Worm (Caenorhabditis elegans): Measurements from ENCODE around the gene tsp-4.
"Not testable (repeated sequence)": the region's sequence is repeated elsewhere in the genome, so short reads cannot be mapped to it uniquely, and the experiment has no call there.

Gene tsp-4

DNA sequence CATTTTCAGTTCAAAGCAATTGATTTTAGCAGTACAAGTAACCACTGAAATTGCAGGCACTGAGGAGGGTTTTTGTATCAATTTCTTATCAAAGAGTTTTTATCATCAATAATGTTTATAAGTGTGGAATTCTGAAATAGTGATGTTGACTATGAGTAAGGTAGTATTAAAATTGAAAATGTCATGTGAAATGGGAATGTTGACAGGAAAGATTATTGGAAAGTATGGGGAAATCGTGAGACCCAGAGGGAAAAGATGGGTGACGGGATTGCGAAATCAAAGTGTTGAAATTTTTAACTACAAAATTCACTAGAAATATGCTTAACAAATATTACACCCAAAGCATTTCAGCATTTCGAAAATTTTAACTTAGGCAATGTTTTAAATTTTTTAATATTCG, 7.2 kb upstream of the tsp-4 start, which contains the start of gene F53B2.8:
Gene F53B2.8, minus strand, starts transcription at position 180 of the 400 bp plus-strand sequence.
- no peak for TF ChIP-seq unc-62 (GFP tag; optimal IDR thresholded peaks at IDR 0.05)

DNA sequence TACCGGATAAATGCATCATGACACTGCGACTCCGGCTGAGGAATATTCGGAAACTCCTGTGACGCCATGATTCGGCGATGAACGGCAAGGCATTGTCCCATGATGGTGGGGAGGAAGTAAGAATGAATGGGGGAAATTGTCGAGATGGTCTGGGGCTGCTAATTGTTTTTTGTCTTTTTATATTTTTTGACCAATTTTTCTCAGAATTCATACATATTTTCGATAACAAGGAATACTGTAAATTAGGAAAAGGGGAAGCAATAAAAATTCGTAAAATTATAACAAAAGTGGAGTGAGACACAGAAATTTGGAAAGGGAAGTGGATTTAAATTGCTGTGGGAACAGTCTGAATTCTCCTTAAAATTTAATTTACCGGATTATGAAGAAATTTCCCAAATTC, 5.4 kb upstream of the tsp-4 start, which contains the start of gene eak-4:
Gene eak-4, minus strand, starts transcription at position 101 of the 400 bp plus-strand sequence.
- TF ChIP-seq unc-62 (GFP tag; optimal IDR thresholded peaks at IDR 0.05): no peak

DNA sequence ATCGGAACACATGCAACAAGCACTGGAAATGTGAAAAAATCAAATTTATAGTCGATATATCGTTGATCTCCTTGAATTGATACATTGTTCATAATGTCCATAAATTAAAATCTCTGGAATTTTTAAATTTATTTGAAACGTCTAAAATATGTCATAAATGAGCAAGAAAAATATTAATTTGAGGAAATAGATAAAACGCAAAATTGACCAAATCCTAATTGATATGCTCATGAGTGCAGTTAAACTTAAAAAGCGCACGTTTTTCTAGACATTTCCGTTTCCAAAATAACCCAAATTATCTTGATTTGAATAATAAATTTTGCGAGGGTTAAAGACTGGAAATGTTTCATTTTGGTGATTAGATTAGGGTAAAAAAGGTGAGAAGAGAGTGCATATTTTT, 2.5 kb upstream of the tsp-4 start, which contains the start of gene sru-13:
Gene sru-13, minus strand, starts transcription at position 101 of the 400 bp plus-strand sequence.
- no peak for TF ChIP-seq unc-62 (GFP tag; optimal IDR thresholded peaks at IDR 0.05)

DNA sequence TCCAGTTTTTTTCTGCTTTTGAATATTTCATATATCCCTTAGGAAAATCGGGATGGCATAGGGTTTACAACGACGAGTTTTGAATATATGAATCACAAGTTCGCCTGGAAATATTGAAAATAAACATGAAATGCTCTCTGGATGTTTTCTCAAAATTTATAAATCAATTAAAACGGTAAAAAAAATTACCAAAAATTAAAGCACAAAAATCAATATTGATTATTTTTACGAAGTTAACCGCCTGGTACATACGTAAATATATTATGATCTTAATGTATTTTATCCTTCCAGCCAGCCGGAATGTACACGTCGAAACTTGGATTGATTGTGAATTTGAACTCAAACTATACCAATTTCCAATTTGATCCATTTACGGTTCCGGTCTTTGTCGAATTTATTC, 14.7 kb downstream of the tsp-4 start, which contains the start of gene sru-17:
Gene sru-17, plus strand, starts transcription at position 301 of the 400 bp plus-strand sequence.
- TF ChIP-seq unc-62 (GFP tag; optimal IDR thresholded peaks at IDR 0.05): not testable (repeated sequence)

DNA sequence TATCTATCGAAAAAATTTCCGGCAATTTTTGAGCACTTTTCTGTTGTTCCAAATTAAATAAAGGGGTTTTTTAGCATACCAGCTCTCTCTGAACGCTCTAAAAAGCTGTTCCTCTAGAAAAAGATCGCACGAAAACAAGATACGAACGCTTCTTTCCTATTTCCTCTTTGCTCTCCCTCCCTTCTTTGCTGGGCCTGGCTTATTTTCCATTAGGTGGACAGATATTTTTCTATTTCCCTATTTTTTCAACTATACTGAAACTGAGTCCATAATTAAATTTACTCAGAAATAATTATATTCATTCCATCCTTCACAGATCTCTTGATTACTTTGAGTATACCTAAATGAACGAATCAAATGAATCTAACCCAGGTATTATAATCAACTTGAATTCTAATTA, 18.1 kb downstream of the tsp-4 start, which contains the start of gene sru-18:
Gene sru-18, plus strand, starts transcription at position 301 of the 400 bp plus-strand sequence.
- TF ChIP-seq unc-62 (GFP tag; optimal IDR thresholded peaks at IDR 0.05): no peak

DNA sequence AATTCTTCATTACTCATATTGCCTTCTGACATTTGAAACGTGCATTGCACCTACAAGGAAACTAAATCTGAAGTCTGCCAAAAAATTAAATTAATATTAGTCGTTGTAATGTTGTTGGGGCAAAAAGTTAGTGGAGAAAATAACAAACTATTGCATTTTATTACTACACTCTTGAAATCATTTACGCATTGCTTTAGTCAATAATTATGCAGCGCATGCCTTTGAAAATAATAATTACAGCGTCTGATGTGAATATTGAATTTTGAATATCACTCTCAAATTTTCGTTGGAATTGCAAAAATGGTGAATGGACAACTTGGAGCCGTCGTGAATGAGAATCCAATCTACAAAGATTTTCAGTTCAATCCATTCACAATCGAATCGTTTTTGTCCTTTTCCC, 21.8 kb downstream of the tsp-4 start, which contains the start of gene sru-19:
Gene sru-19, plus strand, starts transcription at position 301 of the 400 bp plus-strand sequence.
- no peak for TF ChIP-seq unc-62 (GFP tag; optimal IDR thresholded peaks at IDR 0.05)

DNA sequence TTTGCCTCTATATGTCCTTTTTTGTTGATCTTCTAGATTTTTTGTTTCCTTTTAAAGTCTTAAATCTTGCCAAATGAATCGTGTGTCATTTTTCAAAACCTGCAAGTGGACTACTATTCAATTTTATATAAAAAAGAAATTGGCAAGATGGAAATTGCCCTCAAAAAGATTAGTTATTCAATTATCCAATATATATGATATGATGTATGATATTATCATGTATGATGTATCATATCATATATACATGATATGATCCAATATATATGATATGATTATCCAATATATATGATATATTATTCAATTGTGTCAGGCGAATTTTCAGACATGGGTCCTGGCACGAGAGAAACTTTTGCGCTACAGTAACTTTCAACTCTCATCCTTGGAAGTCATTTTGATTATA, 24.9 kb downstream of the tsp-4 start, which contains the start of gene sru-20:
Gene sru-20, plus strand, starts transcription at position 301 of the 400 bp plus-strand sequence.
- TF ChIP-seq unc-62 (GFP tag; optimal IDR thresholded peaks at IDR 0.05): no peak

DNA sequence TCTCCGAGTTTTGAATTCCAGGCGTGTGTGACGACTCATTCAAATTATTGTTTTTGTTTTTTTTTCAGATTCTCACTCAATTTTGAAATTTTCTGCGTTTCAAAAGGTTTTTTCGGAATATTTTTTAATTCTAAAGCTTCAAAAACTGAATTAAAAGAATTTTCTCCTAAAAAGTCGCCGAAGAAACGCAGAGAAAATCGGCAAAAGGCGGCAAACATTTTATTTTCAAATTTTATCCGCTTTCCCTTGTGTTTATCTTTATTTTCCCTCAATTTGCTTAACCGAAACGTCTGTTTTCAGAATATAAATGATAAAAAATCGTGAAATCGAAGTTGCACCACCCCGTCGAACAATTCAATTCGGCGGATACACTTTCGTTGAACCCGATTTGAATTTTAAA, 29.6 kb downstream of the tsp-4 start, which contains the start of gene him-6:
Gene him-6, plus strand, starts transcription at position 301 of the 400 bp plus-strand sequence.
- TF ChIP-seq unc-62 (GFP tag; optimal IDR thresholded peaks at IDR 0.05): no peak

DNA sequence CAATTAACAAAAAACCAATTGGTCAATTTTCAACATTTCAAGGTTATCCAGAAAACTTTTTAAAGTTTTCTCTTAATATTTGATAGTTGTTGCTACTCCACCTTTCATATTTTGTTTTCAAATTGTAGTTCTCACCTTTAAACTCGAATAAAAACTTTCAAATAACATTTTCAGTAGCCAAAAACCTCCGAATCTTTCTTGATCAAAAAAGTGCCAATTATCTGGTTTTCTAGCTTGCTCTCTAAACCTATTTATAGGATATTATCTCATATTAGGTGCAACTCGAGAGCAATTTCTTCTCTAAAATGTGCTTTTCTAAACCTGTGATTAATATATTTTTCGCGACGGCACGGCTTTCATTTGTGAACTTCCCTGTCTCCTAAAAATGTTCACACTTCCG, 32.9 kb downstream of the tsp-4 start, which contains the start of gene sru-26:
Gene sru-26, plus strand, starts transcription at position 301 of the 400 bp plus-strand sequence.
- TF ChIP-seq unc-62 (GFP tag; optimal IDR thresholded peaks at IDR 0.05): no peak

DNA sequence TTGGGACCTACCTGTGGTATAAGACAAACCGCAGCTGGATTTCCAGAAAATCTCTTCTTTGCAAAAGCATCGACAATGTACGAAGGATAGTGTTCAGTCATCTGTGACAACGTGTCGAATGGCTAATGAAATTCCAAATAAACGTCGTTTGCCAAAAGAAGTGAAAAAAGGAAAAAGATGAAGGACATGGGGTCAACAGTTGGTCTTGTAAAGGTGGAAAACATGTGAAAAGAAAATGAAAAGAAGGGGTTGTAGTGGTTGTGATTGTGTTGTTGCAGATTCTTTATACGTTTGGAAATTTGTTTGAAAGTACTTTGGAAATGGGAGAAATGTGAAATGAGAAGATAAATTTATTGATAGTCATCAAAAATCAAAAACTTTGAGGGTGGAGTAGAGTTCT, 35.6 kb downstream of the tsp-4 start, which contains the start of gene T04A11.4:
Gene T04A11.4, minus strand, starts transcription at position 101 of the 400 bp plus-strand sequence.
- not testable (repeated sequence) for TF ChIP-seq unc-62 (GFP tag; optimal IDR thresholded peaks at IDR 0.05)

DNA sequence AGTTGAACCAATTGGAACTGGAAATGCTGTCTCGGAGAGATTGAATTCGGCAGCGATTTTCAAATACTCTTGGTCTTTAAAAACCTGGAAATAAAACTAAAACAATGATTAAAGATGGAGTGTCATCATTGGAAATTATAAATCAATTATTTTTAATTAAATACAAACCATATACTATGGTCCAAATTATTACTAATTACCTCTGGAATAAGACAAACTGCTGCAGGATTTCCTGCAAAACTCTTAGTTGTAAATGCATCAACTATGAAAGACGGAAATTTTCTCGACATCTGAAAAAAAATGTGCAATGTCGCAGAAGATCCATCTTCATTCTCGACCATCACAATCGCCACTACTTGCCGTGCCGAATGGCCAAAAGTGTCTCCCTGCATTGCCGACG, 41.3 kb downstream of the tsp-4 start, which contains the start of gene igdb-1:
Gene igdb-1, plus strand, starts transcription at position 301 of the 400 bp plus-strand sequence.
- not testable (repeated sequence) for TF ChIP-seq unc-62 (GFP tag; optimal IDR thresholded peaks at IDR 0.05)

DNA sequence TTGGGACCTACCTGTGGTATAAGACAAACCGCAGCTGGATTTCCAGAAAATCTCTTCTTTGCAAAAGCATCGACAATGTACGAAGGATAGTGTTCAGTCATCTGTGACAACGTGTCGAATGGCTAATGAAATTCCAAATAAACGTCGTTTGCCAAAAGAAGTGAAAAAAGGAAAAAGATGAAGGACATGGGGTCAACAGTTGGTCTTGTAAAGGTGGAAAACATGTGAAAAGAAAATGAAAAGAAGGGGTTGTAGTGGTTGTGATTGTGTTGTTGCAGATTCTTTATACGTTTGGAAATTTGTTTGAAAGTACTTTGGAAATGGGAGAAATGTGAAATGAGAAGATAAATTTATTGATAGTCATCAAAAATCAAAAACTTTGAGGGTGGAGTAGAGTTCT, 43.1 kb downstream of the tsp-4 start, which contains the start of gene T04A11.1:
Gene T04A11.1, minus strand, starts transcription at position 101 of the 400 bp plus-strand sequence.
- not testable (repeated sequence) for TF ChIP-seq unc-62 (GFP tag; optimal IDR thresholded peaks at IDR 0.05)
